Fruit fly (Drosophila melanogaster) whole organism, pupa: ENCODE data around the gene CG9316.

ENCODE experiments used
- CG10348 ChIP-seq: fragments of 200-800 bp; sonication (Bioruptor generic); IDR thresholded peaks from 2 replicates; pipeline ENCODE4 v1.3.6; 2022; ENCODE audit warnings: missing biosample characterization, missing genetic modification characterization
- CG12605 ChIP-seq: fragments of 200-800 bp; sonication (Bioruptor generic); IDR thresholded peaks from 2 replicates; pipeline ENCODE4 v1.3.6; 2022; ENCODE audit warnings: missing biosample characterization, missing genetic modification characterization
- CG13204 ChIP-seq: fragments of 200-800 bp; sonication (Bioruptor generic); optimal IDR thresholded peaks from 2 replicates; lab custom pipeline; 2018; ENCODE audit warnings: missing biosample characterization, mild to moderate bottlenecking, missing genetic modification characterization, moderate library complexity
- CG14655 ChIP-seq: fragments of 200-800 bp; sonication (Bioruptor generic); optimal IDR thresholded peaks from 3 replicates; lab custom pipeline; 2017; ENCODE audit warnings: mild to moderate bottlenecking, missing biosample characterization, missing genetic modification reagents, missing genetic modification characterization
- CG15710 ChIP-seq: fragments of 200-800 bp; sonication (Bioruptor generic); optimal IDR thresholded peaks from 2 replicates; lab custom pipeline; 2018; ENCODE audit warnings: missing biosample characterization, mild to moderate bottlenecking, missing genetic modification characterization, moderate library complexity
- CG17806 ChIP-seq: fragments of 200-800 bp; sonication (Bioruptor generic); optimal IDR thresholded peaks from 2 replicates; lab custom pipeline; 2018; ENCODE audit warnings: missing biosample characterization, mild to moderate bottlenecking, missing genetic modification characterization, moderate library complexity
- CG32121 ChIP-seq: fragments of 200-800 bp; sonication (Bioruptor generic); IDR thresholded peaks from 2 replicates; pipeline ENCODE4 v1.3.6; 2022; ENCODE audit warnings: missing biosample characterization, missing genetic modification characterization
- CG34367 ChIP-seq: fragments of 200-800 bp; sonication (Bioruptor generic); optimal IDR thresholded peaks from 2 replicates; lab custom pipeline; 2018; ENCODE audit warnings: missing biosample characterization, mild to moderate bottlenecking, missing genetic modification characterization
- CG4496 ChIP-seq: fragments of 200-800 bp; sonication (Bioruptor generic); IDR thresholded peaks from 3 replicates; pipeline ENCODE4 v1.3.6; 2022; ENCODE audit warnings: missing biosample characterization, missing genetic modification characterization
- CG8159 ChIP-seq: fragments of 200-800 bp; sonication (Bioruptor generic); optimal IDR thresholded peaks from 3 replicates; lab custom pipeline; 2018; ENCODE audit warnings: missing biosample characterization, mild to moderate bottlenecking, missing genetic modification characterization, moderate library complexity
- CG8301 ChIP-seq: fragments of 200-800 bp; sonication (Bioruptor generic); optimal IDR thresholded peaks from 2 replicates; lab custom pipeline; 2018; ENCODE audit warnings: missing biosample characterization, mild to moderate bottlenecking, missing genetic modification characterization
- CG9948 ChIP-seq: fragments of 200-800 bp; sonication (Bioruptor generic); optimal IDR thresholded peaks from 2 replicates; lab custom pipeline; 2018; ENCODE audit warnings: missing biosample characterization, mild to moderate bottlenecking, missing genetic modification characterization, moderate library complexity
- D1 ChIP-seq: fragments of 200-800 bp; sonication (Bioruptor generic); optimal IDR thresholded peaks from 2 replicates; lab custom pipeline; 2018; ENCODE audit warnings: missing biosample characterization, mild to moderate bottlenecking, missing genetic modification characterization, moderate library complexity
- EcR ChIP-seq: fragments of 200-800 bp; sonication (Bioruptor generic); optimal IDR thresholded peaks from 3 replicates; lab custom pipeline; 2019; ENCODE audit warnings: missing biosample characterization, missing genetic modification characterization, mild to moderate bottlenecking, moderate library complexity, missing genetic modification reagents
- Ets98B ChIP-seq: fragments of 200-800 bp; sonication (Bioruptor generic); IDR thresholded peaks from 2 replicates; pipeline ENCODE4 v1.3.6; 2022; ENCODE audit warnings: missing biosample characterization, missing genetic modification characterization
- Pif1A ChIP-seq: fragments of 200-800 bp; sonication (Bioruptor generic); optimal IDR thresholded peaks from 3 replicates; lab custom pipeline; 2016; ENCODE audit warnings: missing biosample characterization, missing genetic modification characterization
- Pif1B ChIP-seq: fragments of 200-800 bp; sonication (Bioruptor generic); optimal IDR thresholded peaks from 3 replicates; lab custom pipeline; 2016; ENCODE audit warnings: missing biosample characterization, missing genetic modification characterization
- Snoo ChIP-seq: fragments of 200-800 bp; sonication (Bioruptor generic); optimal IDR thresholded peaks from 3 replicates; lab custom pipeline; 2017; ENCODE audit warnings: missing biosample characterization, mild to moderate bottlenecking, missing genetic modification characterization, inconsistent platforms
- fd96Ca ChIP-seq: fragments of 200-800 bp; sonication (Bioruptor generic); IDR thresholded peaks from 3 replicates; pipeline ENCODE4 v1.3.6; 2022; ENCODE audit warnings: missing biosample characterization, missing genetic modification characterization
- gl ChIP-seq: fragments of 200-800 bp; sonication (Bioruptor generic); optimal IDR thresholded peaks from 2 replicates; lab custom pipeline; 2018; ENCODE audit warnings: missing biosample characterization, mild to moderate bottlenecking, missing genetic modification characterization
- rn ChIP-seq: fragments of 200-800 bp; sonication (Bioruptor generic); IDR thresholded peaks from 2 replicates; pipeline ENCODE4 v1.3.6; 2022; ENCODE audit warnings: missing biosample characterization, missing genetic modification characterization

The CG9316 gene

dm6 chr2L:20690055-20690454 is 36.3 kb downstream of the CG9316 start:
- TF ChIP-seq CG15710 (tag; lab: Kevin White, UChicago), result no peak
- no peak for TF ChIP-seq rn (GFP tag; lab: Robert Waterston, UW)
- no peak for TF ChIP-seq Pif1B
- no peak for TF ChIP-seq fd96Ca (GFP tag; lab: Robert Waterston, UW)
- no peak for TF ChIP-seq D1 (tag; lab: Kevin White, UChicago)
- TF ChIP-seq CG4496 (GFP tag; lab: Robert Waterston, UW), result 0 out of 3 replicates have a peak, but pooled peaks have one; percentile 18
- no peak for TF ChIP-seq CG13204 (GFP tag; lab: Kevin White, UChicago)
- TF ChIP-seq, all 21 proteins: peak for 1

dm6 chr2L:20688722-20689121 is 37.6 kb downstream of the CG9316 start:
- TF ChIP-seq CG10348 (GFP tag; lab: Robert Waterston, UW), result no peak
- TF ChIP-seq Snoo (tag; lab: Kevin White, UChicago), result no peak
- no peak for TF ChIP-seq fd96Ca (GFP tag; lab: Robert Waterston, UW)
- TF ChIP-seq Pif1B, result no peak
- TF ChIP-seq D1 (tag; lab: Kevin White, UChicago), result no peak
- TF ChIP-seq EcR (GFP tag; lab: Kevin White, UChicago), result no peak
- TF ChIP-seq CG9948 (tag; lab: Kevin White, UChicago), result no peak
- no peak for TF ChIP-seq CG4496 (GFP tag; lab: Robert Waterston, UW)
- no peak for TF ChIP-seq CG8159 (tag; lab: Kevin White, UChicago)
- TF ChIP-seq Ets98B, result no peak
- no peak for TF ChIP-seq rn (GFP tag; lab: Robert Waterston, UW)
- no peak for TF ChIP-seq Pif1A (GFP tag; lab: Kevin White, UChicago)
- TF ChIP-seq CG34367 (tag; lab: Kevin White, UChicago), result no peak
- no peak for TF ChIP-seq CG17806 (tag; lab: Kevin White, UChicago)
- no peak for TF ChIP-seq CG13204 (GFP tag; lab: Kevin White, UChicago)
- no peak for TF ChIP-seq CG14655 (GFP tag; lab: Kevin White, UChicago)
- no peak for TF ChIP-seq CG15710 (tag; lab: Kevin White, UChicago)
- TF ChIP-seq CG8301 (tag; lab: Kevin White, UChicago), result no peak
- no peak for TF ChIP-seq CG12605 (GFP tag; lab: Robert Waterston, UW)
- no peak for TF ChIP-seq gl

- TF ChIP-seq CG13204 (GFP tag; lab: Kevin White, UChicago), result no peak
- no peak for TF ChIP-seq gl
- TF ChIP-seq D1 (tag; lab: Kevin White, UChicago), result no peak
- TF ChIP-seq rn (GFP tag; lab: Robert Waterston, UW), result no peak
- no peak for TF ChIP-seq CG15710 (tag; lab: Kevin White, UChicago)
- no peak for TF ChIP-seq fd96Ca (GFP tag; lab: Robert Waterston, UW)
- no peak for TF ChIP-seq CG8159 (tag; lab: Kevin White, UChicago)
- no peak for TF ChIP-seq CG14655 (GFP tag; lab: Kevin White, UChicago)
- TF ChIP-seq Ets98B, result no peak
- no peak for TF ChIP-seq CG12605 (GFP tag; lab: Robert Waterston, UW)
- no peak for TF ChIP-seq CG34367 (tag; lab: Kevin White, UChicago)
- TF ChIP-seq Pif1B, result no peak
- TF ChIP-seq CG8301 (tag; lab: Kevin White, UChicago), result no peak
- TF ChIP-seq CG32121 (GFP tag; lab: Robert Waterston, UW), result no peak
- TF ChIP-seq Snoo (tag; lab: Kevin White, UChicago), result no peak
Measured at dm6 chr2L:20682136-20682733, 44.1 kb downstream of the CG9316 start, which contains the start of gene CG2617. CG2617 (plus strand) TSS chr2L:20682368.

- TF ChIP-seq CG17806 (tag; lab: Kevin White, UChicago), result no peak
- TF ChIP-seq CG8159 (tag; lab: Kevin White, UChicago), result no peak
- TF ChIP-seq CG13204 (GFP tag; lab: Kevin White, UChicago), result no peak
- TF ChIP-seq CG10348 (GFP tag; lab: Robert Waterston, UW), result no peak
- TF ChIP-seq CG32121 (GFP tag; lab: Robert Waterston, UW), result 0 out of 2 replicates have a peak, but pooled peaks have one; percentile 12
- TF ChIP-seq CG4496 (GFP tag; lab: Robert Waterston, UW), result 0 out of 3 replicates have a peak, but pooled peaks have one; percentile 62
- TF ChIP-seq Pif1B, result peak; percentile 73
- peak; percentile 63 for TF ChIP-seq CG15710 (tag; lab: Kevin White, UChicago)
- no peak for TF ChIP-seq CG9948 (tag; lab: Kevin White, UChicago)
- no peak for TF ChIP-seq CG14655 (GFP tag; lab: Kevin White, UChicago)
- TF ChIP-seq Snoo (tag; lab: Kevin White, UChicago), result no peak
- TF ChIP-seq CG12605 (GFP tag; lab: Robert Waterston, UW), result peak; percentile 52; the same call in 1 of the 2 replicates
- peak; percentile 35 for TF ChIP-seq CG34367 (tag; lab: Kevin White, UChicago)
- peak; percentile 22 for TF ChIP-seq CG8301 (tag; lab: Kevin White, UChicago)
- no peak for TF ChIP-seq gl
- 0 out of 2 replicates have a peak, but pooled peaks have one; percentile 13 for TF ChIP-seq Ets98B
- no peak for TF ChIP-seq fd96Ca (GFP tag; lab: Robert Waterston, UW)
- TF ChIP-seq D1 (tag; lab: Kevin White, UChicago), result no peak
Measured at dm6 chr2L:20681648-20682098, 44.7 kb downstream of the CG9316 start, which contains the start of gene Cen. Cen (minus strand) TSS chr2L:20681846.

dm6 chr2L:20675875-20676274 is 50.5 kb downstream of the CG9316 start, which contains the start of the genes CG31678 and IKKepsilon:
CG31678 (minus strand) TSS chr2L:20675941.
IKKepsilon (plus strand) TSS chr2L:20676045.
- no peak for TF ChIP-seq CG14655 (GFP tag; lab: Kevin White, UChicago)
- TF ChIP-seq Snoo (tag; lab: Kevin White, UChicago), result peak; percentile 45
- peak; percentile 43 for TF ChIP-seq CG8159 (tag; lab: Kevin White, UChicago)
- TF ChIP-seq CG8301 (tag; lab: Kevin White, UChicago), result peak; percentile 25
- no peak for TF ChIP-seq fd96Ca (GFP tag; lab: Robert Waterston, UW)
- peak; percentile 39 for TF ChIP-seq CG17806 (tag; lab: Kevin White, UChicago)
- peak; percentile 29 for TF ChIP-seq CG9948 (tag; lab: Kevin White, UChicago)
- no peak for TF ChIP-seq Pif1B
- peak; percentile 28 for TF ChIP-seq CG34367 (tag; lab: Kevin White, UChicago)
- 0 out of 2 replicates have a peak, but pooled peaks have one; percentile 10 for TF ChIP-seq rn (GFP tag; lab: Robert Waterston, UW)
- TF ChIP-seq CG15710 (tag; lab: Kevin White, UChicago), result peak; percentile 46
- peak; percentile 29; the same call in 1 of the 2 replicates for TF ChIP-seq CG12605 (GFP tag; lab: Robert Waterston, UW)
- peak; percentile 59 for TF ChIP-seq Ets98B
- TF ChIP-seq D1 (tag; lab: Kevin White, UChicago), result no peak
- peak; percentile 30 for TF ChIP-seq EcR (GFP tag; lab: Kevin White, UChicago)
- TF ChIP-seq CG32121 (GFP tag; lab: Robert Waterston, UW), result 0 out of 2 replicates have a peak, but pooled peaks have one; percentile 26
- peak; percentile 44; the same call in 1 of the 3 replicates for TF ChIP-seq CG4496 (GFP tag; lab: Robert Waterston, UW)
- no peak for TF ChIP-seq CG13204 (GFP tag; lab: Kevin White, UChicago)
- no peak for TF ChIP-seq CG10348 (GFP tag; lab: Robert Waterston, UW)
- TF ChIP-seq gl, result no peak
- no peak for TF ChIP-seq Pif1A (GFP tag; lab: Kevin White, UChicago)
- TF ChIP-seq, all 21 proteins: peak for 13
